Fruit fly (Drosophila melanogaster) Kc167 (cell line): ENCODE results near the gene cmpy.

ENCODE experiments used
- Myc ChIP-seq: fragments of >200 bp; optimal IDR thresholded peaks from 2 replicates; lab custom pipeline; 2017; ENCODE audit warnings: missing external identifiers
- Sin3A ChIP-seq: fragments of >200 bp; optimal IDR thresholded peaks from 2 replicates; lab custom pipeline; 2018; ENCODE audit warnings: missing external identifiers
- h ChIP-seq: fragments of >200 bp; optimal IDR thresholded peaks from 3 replicates; lab custom pipeline; 2018; ENCODE audit warnings: missing external identifiers
- insv ChIP-seq: fragments of >200 bp; optimal IDR thresholded peaks from 3 replicates; lab custom pipeline; 2018; ENCODE audit warnings: missing external identifiers
- psq ChIP-seq: fragments of >200 bp; optimal IDR thresholded peaks from 2 replicates; lab custom pipeline; 2017; ENCODE audit warnings: missing external identifiers
- ttk ChIP-seq: sonication (Bioruptor generic); optimal IDR thresholded peaks from 2 replicates; lab custom pipeline; 2017; ENCODE audit warnings: missing external identifiers

The cmpy gene

dm6 chr3L:20663967-20664366, 55.0 kb downstream of the cmpy start:
- TF ChIP-seq insv (lab: Kevin White, UChicago) (no peak), Sin3A (no peak), ttk (no peak), h (no peak), Myc (lab: Kevin White, UChicago) (no peak), psq (no peak)
